Worm (Caenorhabditis elegans): ENCODE data around the gene ttr-13.

ce11 chrV:20634330-20634729, 2.4 kb downstream of the ttr-13 start, which contains the start of gene F46B3.16:
- TF ChIP-seq ceh-30 (tag; optimal IDR thresholded peaks at IDR 0.05): no peak
- TF ChIP-seq T23F11.4 (GFP tag; optimal IDR thresholded peaks at IDR 0.05): no peak
- TF ChIP-seq pha-4 (tag; optimal IDR thresholded peaks at IDR 0.05): no peak
- no peak for TF ChIP-seq ztf-16 (tag; optimal IDR thresholded peaks at IDR 0.05)
- TF ChIP-seq unc-3 (GFP tag; conservative IDR thresholded peaks at IDR 0.05): no peak
- no peak for TF ChIP-seq unc-3 (tag; optimal IDR thresholded peaks at IDR 0.05)
- TF ChIP-seq ceh-31 (tag; optimal IDR thresholded peaks at IDR 0.05): no peak
